Worm (Caenorhabditis elegans): ENCODE measurements around the gene mec-12.

- TF ChIP-seq ceh-13 (GFP tag; optimal IDR thresholded peaks at IDR 0.05) (no peak), tra-4 (tag; optimal IDR thresholded peaks at IDR 0.05) (no peak), ama-1 (optimal IDR thresholded peaks at IDR 0.05) (no peak), ceh-36 (tag; optimal IDR thresholded peaks at IDR 0.05) (no peak), aly-1 (tag; optimal IDR thresholded peaks at IDR 0.05) (no peak), flt-1 (GFP tag; IDR thresholded peaks at IDR 0.05) (no peak), hmg-4 (GFP tag; optimal IDR thresholded peaks at IDR 0.05) (no peak), ets-7 (tag; optimal IDR thresholded peaks at IDR 0.05) (no peak), tbx-11 (GFP tag; IDR thresholded peaks at IDR 0.05) (no peak), B0310.2 (tag; optimal IDR thresholded peaks at IDR 0.05) (no peak), hnd-1 (tag; optimal IDR thresholded peaks at IDR 0.05) (no peak), pes-1 (GFP tag; IDR thresholded peaks at IDR 0.05) (no peak), sea-1 (GFP tag; conservative IDR thresholded peaks at IDR 0.05) (no peak), F13C5.2 (tag; optimal IDR thresholded peaks at IDR 0.05) (no peak)
These were observed 31.5 kb downstream of the mec-12 start for ce11 chrIII:3107530-3107929.
